Fruit fly (Drosophila melanogaster) whole organism, embryonic: ENCODE data around the gene beta4GalNAcTB.

ENCODE experiments used
- ATbp ChIP-seq: fragments of 200-800 bp; sonication (Bioruptor generic); optimal IDR thresholded peaks from 2 replicates; lab custom pipeline; 2017; ENCODE audit warnings: missing biosample characterization, mild to moderate bottlenecking, missing genetic modification characterization, missing genetic modification reagents
- Abd-B ChIP-seq: fragments of 200-800 bp; sonication (Bioruptor generic); optimal IDR thresholded peaks from 2 replicates; lab custom pipeline; 2018; ENCODE audit warnings: missing biosample characterization, mild to moderate bottlenecking, missing genetic modification characterization, moderate library complexity
- BtbVII ChIP-seq: fragments of 200-800 bp; sonication (Bioruptor generic); optimal IDR thresholded peaks from 3 replicates; lab custom pipeline; 2017; ENCODE audit warnings: missing biosample characterization, mild to moderate bottlenecking, missing genetic modification characterization
- C15 ChIP-seq: fragments of 200-800 bp; sonication (Bioruptor generic); IDR thresholded peaks from 3 replicates; pipeline ENCODE4 v1.3.6; 2022; ENCODE audit warnings: missing biosample characterization, missing genetic modification characterization
- CG10431 ChIP-seq: fragments of 200-800 bp; sonication (Bioruptor generic); optimal IDR thresholded peaks from 3 replicates; lab custom pipeline; 2018; ENCODE audit warnings: missing biosample characterization, mild to moderate bottlenecking, missing genetic modification characterization
- CG11093 ChIP-seq: fragments of 200-800 bp; sonication (Bioruptor generic); IDR thresholded peaks from 3 replicates; pipeline ENCODE4 v1.3.6; 2022; ENCODE audit warnings: missing biosample characterization, missing genetic modification characterization
- CG11398 ChIP-seq: fragments of 200-800 bp; sonication (Bioruptor generic); optimal IDR thresholded peaks from 2 replicates; lab custom pipeline; 2016; ENCODE audit warnings: missing biosample characterization, missing genetic modification characterization
- CG11456 ChIP-seq: fragments of 200-800 bp; sonication (Bioruptor generic); IDR thresholded peaks from 3 replicates; pipeline ENCODE4 v1.3.6; 2022; ENCODE audit warnings: missing biosample characterization, missing genetic modification characterization
- CG12299 ChIP-seq: fragments of 200-800 bp; sonication (Bioruptor generic); optimal IDR thresholded peaks from 2 replicates; lab custom pipeline; 2018; ENCODE audit warnings: missing biosample characterization, mild to moderate bottlenecking, missing genetic modification characterization
- CG13287 ChIP-seq: fragments of 200-800 bp; sonication (Bioruptor generic); IDR thresholded peaks from 2 replicates; pipeline ENCODE4 v1.3.6; 2022; ENCODE audit warnings: missing biosample characterization, missing genetic modification characterization; ENCODE audit not compliant: partially characterized antibody
- CG13296 ChIP-seq: fragments of 200-800 bp; sonication (Bioruptor generic); optimal IDR thresholded peaks from 3 replicates; lab custom pipeline; 2018; ENCODE audit warnings: missing biosample characterization, mild to moderate bottlenecking, missing genetic modification characterization
- CG18599 ChIP-seq: fragments of 200-800 bp; sonication (Bioruptor generic); optimal IDR thresholded peaks from 3 replicates; lab custom pipeline; 2017; ENCODE audit warnings: missing biosample characterization, missing genetic modification characterization, mild to moderate bottlenecking, moderate library complexity, missing genetic modification reagents
- CG2129 ChIP-seq: fragments of 200-800 bp; sonication (Bioruptor generic); IDR thresholded peaks from 2 replicates; pipeline ENCODE4 v1.3.6; 2022; ENCODE audit warnings: missing biosample characterization, missing genetic modification characterization; ENCODE audit not compliant: partially characterized antibody
- CG2712 ChIP-seq: fragments of 200-800 bp; optimal IDR thresholded peaks from 3 replicates; lab custom pipeline; 2019; ENCODE audit warnings: missing biosample characterization, mild to moderate bottlenecking, missing genetic modification characterization, moderate library complexity
- CG3065 ChIP-seq: fragments of 200-800 bp; sonication (Bioruptor generic); optimal IDR thresholded peaks from 2 replicates; lab custom pipeline; 2016; ENCODE audit warnings: missing biosample characterization, missing genetic modification characterization
- CG32532 ChIP-seq: fragments of 200-800 bp; sonication (Bioruptor generic); IDR thresholded peaks from 2 replicates; pipeline ENCODE4 v1.3.6; 2022; ENCODE audit warnings: missing biosample characterization, missing genetic modification characterization
- CG32767 ChIP-seq: fragments of 200-800 bp; sonication (Bioruptor generic); IDR thresholded peaks from 2 replicates; pipeline ENCODE4 v1.3.6; 2022; ENCODE audit warnings: missing biosample characterization, missing genetic modification characterization
- CG3995 ChIP-seq: fragments of 200-800 bp; sonication (Bioruptor generic); optimal IDR thresholded peaks from 3 replicates; lab custom pipeline; 2016; ENCODE audit warnings: missing biosample characterization, missing genetic modification characterization
- CG7987 ChIP-seq: fragments of 200-800 bp; sonication (Bioruptor generic); optimal IDR thresholded peaks from 2 replicates; lab custom pipeline; 2018; ENCODE audit warnings: missing biosample characterization, mild to moderate bottlenecking, missing genetic modification characterization, moderate library complexity
- CG8281 ChIP-seq: fragments of 200-800 bp; sonication (Bioruptor generic); optimal IDR thresholded peaks from 2 replicates; lab custom pipeline; 2018; ENCODE audit warnings: missing biosample characterization, mild to moderate bottlenecking, missing genetic modification characterization, moderate library complexity
- CG9609 ChIP-seq: fragments of 200-800 bp; sonication (Bioruptor generic); optimal IDR thresholded peaks from 3 replicates; lab custom pipeline; 2016; ENCODE audit warnings: missing biosample characterization, missing genetic modification characterization
- CoRest ChIP-seq: fragments of 200-800 bp; sonication (Bioruptor generic); optimal IDR thresholded peaks from 3 replicates; lab custom pipeline; 2018; ENCODE audit warnings: missing biosample characterization, mild to moderate bottlenecking, missing genetic modification characterization, moderate library complexity
- Dad ChIP-seq: fragments of 200-800 bp; sonication (Bioruptor generic); optimal IDR thresholded peaks from 3 replicates; lab custom pipeline; 2016; ENCODE audit warnings: missing biosample characterization, missing genetic modification characterization
- Doc2 ChIP-seq: fragments of 200-800 bp; sonication (Bioruptor generic); IDR thresholded peaks from 2 replicates; pipeline ENCODE4 v1.3.6; 2022; ENCODE audit warnings: missing biosample characterization, missing genetic modification characterization
- Dref ChIP-seq: fragments of 200-800 bp; sonication (Bioruptor generic); IDR thresholded peaks from 2 replicates; pipeline ENCODE4 v1.3.6; 2022; ENCODE audit warnings: missing biosample characterization, missing genetic modification characterization
- Mrtf ChIP-seq: fragments of 200-800 bp; sonication (Bioruptor generic); IDR thresholded peaks from 3 replicates; pipeline ENCODE4 v1.3.6; 2022; ENCODE audit warnings: missing biosample characterization, missing genetic modification characterization
- PHDP ChIP-seq: fragments of 200-800 bp; sonication (Bioruptor generic); optimal IDR thresholded peaks from 3 replicates; lab custom pipeline; 2018; ENCODE audit warnings: missing biosample characterization, mild to moderate bottlenecking, missing genetic modification characterization, moderate library complexity
- TFAM ChIP-seq: fragments of 200-800 bp; sonication (Bioruptor generic); optimal IDR thresholded peaks from 2 replicates; lab custom pipeline; 2017; ENCODE audit warnings: missing biosample characterization, missing genetic modification characterization, inconsistent platforms
- ara ChIP-seq: fragments of 200-800 bp; sonication (Bioruptor generic); IDR thresholded peaks from 2 replicates; pipeline ENCODE4 v1.3.6; 2022; ENCODE audit warnings: missing biosample characterization, missing genetic modification characterization
- bab2 ChIP-seq: fragments of 200-800 bp; sonication (Bioruptor generic); optimal IDR thresholded peaks from 2 replicates; lab custom pipeline; 2016; ENCODE audit warnings: missing biosample characterization, missing genetic modification characterization
- bcd ChIP-seq: fragments of 200-800 bp; sonication (Bioruptor generic); optimal IDR thresholded peaks from 2 replicates; lab custom pipeline; 2017; ENCODE audit warnings: missing biosample characterization, mild to moderate bottlenecking, missing genetic modification characterization
- cg ChIP-seq: fragments of 200-800 bp; sonication (Bioruptor generic); optimal IDR thresholded peaks from 3 replicates; lab custom pipeline; 2019; ENCODE audit warnings: missing biosample characterization, mild to moderate bottlenecking, missing genetic modification characterization, moderate library complexity
- ftz-f1 ChIP-seq: fragments of 200-800 bp; sonication (Bioruptor generic); optimal IDR thresholded peaks from 2 replicates; lab custom pipeline; 2016; ENCODE audit warnings: missing biosample characterization, missing genetic modification characterization
- gsb ChIP-seq: fragments of 200-800 bp; sonication (Bioruptor generic); IDR thresholded peaks from 2 replicates; pipeline ENCODE4 v1.3.6; 2022; ENCODE audit warnings: missing biosample characterization, missing genetic modification characterization
- hkb ChIP-seq, 2 experiments: fragments of 200-800 bp in 1 of 2; fragments of >200 bp in 1 of 2; sonication (Bioruptor generic) in 1 of 2; IDR thresholded peaks in 1 of 2; optimal IDR thresholded peaks in 1 of 2; 2 replicates each; pipeline versions ENCODE4 v1.3.6 to Lab custom; 2017 to 2022; ENCODE audit warnings: missing biosample characterization in 1 of 2, missing genetic modification characterization in 1 of 2
- inv ChIP-seq: fragments of 200-800 bp; sonication (Bioruptor generic); IDR thresholded peaks from 2 replicates; pipeline ENCODE4 v1.3.6; 2022; ENCODE audit warnings: missing biosample characterization, missing genetic modification characterization; ENCODE audit not compliant: partially characterized antibody
- kay ChIP-seq: fragments of 200-800 bp; sonication (Bioruptor generic); optimal IDR thresholded peaks from 2 replicates; lab custom pipeline; 2016; ENCODE audit warnings: missing biosample characterization, missing genetic modification characterization
- nerfin-2 ChIP-seq: fragments of 200-800 bp; sonication (Bioruptor generic); IDR thresholded peaks from 2 replicates; pipeline ENCODE4 v1.3.6; 2022; ENCODE audit warnings: missing biosample characterization, missing genetic modification characterization; ENCODE audit not compliant: partially characterized antibody
- otp ChIP-seq: fragments of 200-800 bp; sonication (Bioruptor generic); IDR thresholded peaks from 3 replicates; pipeline ENCODE4, ENCODE4 v1.3.6; 2022; ENCODE audit warnings: missing biosample characterization, missing genetic modification characterization
- peb ChIP-seq: fragments of 200-800 bp; sonication (Bioruptor generic); IDR thresholded peaks from 2 replicates; pipeline ENCODE4 v1.3.6; 2022; ENCODE audit warnings: missing biosample characterization, missing genetic modification characterization
- prd ChIP-seq, 3 experiments: fragments of >200 bp in 2 of 3; fragments of 200-800 bp in 1 of 3; sonication (Bioruptor generic) in 1 of 3; optimal IDR thresholded peaks in 2 of 3; IDR thresholded peaks in 1 of 3; 2 replicates in 2 of 3; 3 replicates in 1 of 3; pipeline versions ENCODE4 v1.3.6 to Lab custom; 2017 to 2022; ENCODE audit warnings: missing biosample characterization in 1 of 3, missing genetic modification characterization in 1 of 3
- sd ChIP-seq: fragments of 200-800 bp; sonication (Bioruptor generic); optimal IDR thresholded peaks from 3 replicates; lab custom pipeline; 2018; ENCODE audit warnings: missing biosample characterization, mild to moderate bottlenecking, missing genetic modification characterization, moderate library complexity
- sens ChIP-seq: fragments of 200-800 bp; sonication (Bioruptor generic); peaks from one replicate; lab custom pipeline; 2016; ENCODE audit warnings: missing biosample characterization, missing genetic modification characterization
- sisA ChIP-seq: fragments of 200-800 bp; sonication (Bioruptor generic); IDR thresholded peaks from 2 replicates; pipeline ENCODE4 v1.3.6; 2022; ENCODE audit warnings: missing biosample characterization, missing genetic modification characterization
- tna ChIP-seq: fragments of 200-800 bp; sonication (Bioruptor generic); IDR thresholded peaks from 2 replicates; pipeline ENCODE4 v1.3.6; 2022; ENCODE audit warnings: missing biosample characterization, missing genetic modification characterization; ENCODE audit not compliant: partially characterized antibody
- toy ChIP-seq: fragments of 200-800 bp; sonication (Bioruptor generic); IDR thresholded peaks from 2 replicates; pipeline ENCODE4 v1.3.6; 2022; ENCODE audit warnings: missing biosample characterization, missing genetic modification characterization
- vnd ChIP-seq: fragments of 200-800 bp; sonication (Bioruptor generic); IDR thresholded peaks from 3 replicates; pipeline ENCODE4 v1.3.6; 2022; ENCODE audit warnings: missing biosample characterization, missing genetic modification characterization; ENCODE audit not compliant: partially characterized antibody
- zf30C ChIP-seq: fragments of 200-800 bp; sonication (Bioruptor generic); optimal IDR thresholded peaks from 3 replicates; lab custom pipeline; 2018; ENCODE audit warnings: missing biosample characterization, mild to moderate bottlenecking, missing genetic modification characterization

Gene beta4GalNAcTB

DNA sequence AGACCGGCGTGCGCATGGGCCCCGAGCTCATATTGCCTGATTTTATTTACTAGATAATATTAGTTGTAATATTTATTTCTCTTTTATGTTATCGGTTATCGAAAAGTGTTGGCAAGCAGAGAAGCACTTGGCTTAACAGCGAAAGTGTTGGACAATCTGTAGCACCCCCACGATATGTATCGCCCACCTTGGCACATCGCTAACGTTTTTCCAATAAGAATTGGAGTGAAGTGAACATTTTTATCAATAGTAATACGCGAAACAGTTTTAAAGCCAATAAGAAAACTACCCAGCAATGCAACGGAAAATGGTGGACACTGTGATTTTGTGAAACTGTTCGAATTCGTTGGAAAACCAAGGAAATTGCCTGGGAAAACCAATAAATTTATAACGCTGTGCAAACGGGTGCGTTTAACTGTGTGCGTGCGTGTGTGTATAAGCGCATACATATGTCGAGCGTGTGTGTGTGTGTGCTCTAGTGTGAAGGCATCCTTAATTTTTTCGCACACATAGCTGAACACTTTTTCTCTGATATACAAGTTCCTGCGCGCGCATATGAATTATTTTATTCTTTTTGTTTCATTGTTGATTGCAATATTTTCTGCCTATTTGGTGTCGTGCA is 5.3 kb upstream of the beta4GalNAcTB start, which contains the start of the genes Slu7 and Pkc98E (continued):
- TF ChIP-seq Dad (GFP tag; lab: Kevin White, UChicago), result peak; percentile 58
- TF ChIP-seq PHDP (tag; lab: Kevin White, UChicago), result peak; percentile 32
- peak; percentile 82 for TF ChIP-seq tna (GFP tag; lab: Robert Waterston, UW)
- no peak for TF ChIP-seq hkb (optimal IDR thresholded peaks at IDR 0.05; lab: Kevin White, UChicago)
- no peak; the same call in 1 of the 2 replicates for TF ChIP-seq hkb (GFP tag; IDR thresholded peaks at IDR 0.05; lab: Robert Waterston, UW)
- no peak for TF ChIP-seq toy (GFP tag; lab: Robert Waterston, UW)
- peak; percentile 62 for TF ChIP-seq CG2129 (GFP tag; lab: Robert Waterston, UW)
- peak; percentile 88 for TF ChIP-seq Dref (GFP tag; lab: Robert Waterston, UW)
- TF ChIP-seq CG12299 (tag; lab: Kevin White, UChicago), result peak; percentile 22
- no peak for TF ChIP-seq ATbp (GFP tag; lab: Kevin White, UChicago)
- TF ChIP-seq ftz-f1 (GFP tag; lab: Kevin White, UChicago), result peak; percentile 78
- TF ChIP-seq CG3995 (GFP tag; lab: Kevin White, UChicago), result peak; percentile 47
- TF ChIP-seq otp (GFP tag; lab: Robert Waterston, UW), result 0 out of 3 replicates have a peak, but pooled peaks have one; percentile 17
- TF ChIP-seq CG11398, result peak; percentile 17
- TF ChIP-seq kay, result peak; percentile 17
- TF ChIP-seq sisA (GFP tag; lab: Robert Waterston, UW), result peak; percentile 60
- TF ChIP-seq CG11093, result no peak
- TF ChIP-seq CG32532, result peak; percentile 74; the same call in 1 of the 2 replicates
- TF ChIP-seq vnd (GFP tag; lab: Robert Waterston, UW), result peak; percentile 89
- TF ChIP-seq TFAM (GFP tag; lab: Kevin White, UChicago), result no peak
- peak; percentile 32; the same call in 1 of the 2 replicates for TF ChIP-seq ara
- TF ChIP-seq CG7987, result peak; percentile 75
- peak; percentile 74 for TF ChIP-seq CG11456 (GFP tag; lab: Robert Waterston, UW)
- TF ChIP-seq prd (optimal IDR thresholded peaks at IDR 0.05; lab: Kevin White, UChicago), result no peak
- TF ChIP-seq prd (GFP tag; IDR thresholded peaks at IDR 0.05; lab: Robert Waterston, UW), result peak; percentile 76
- no peak for TF ChIP-seq gsb (GFP tag; lab: Robert Waterston, UW)
- no peak for TF ChIP-seq CG10431 (GFP tag; lab: Kevin White, UChicago)
- TF ChIP-seq zf30C, result no peak
- TF ChIP-seq CG32767, result peak; percentile 10; the same call in 1 of the 2 replicates
- 0 out of 3 replicates have a peak, but pooled peaks have one; percentile 55 for TF ChIP-seq Mrtf (GFP tag; lab: Robert Waterston, UW)
- peak; percentile 44 for TF ChIP-seq CG2712 (tag; lab: Kevin White, UChicago)
- no peak for TF ChIP-seq CG8281
- peak; percentile 79 for TF ChIP-seq sens
- TF ChIP-seq CG9609 (GFP tag; lab: Kevin White, UChicago), result peak; percentile 71
- peak; percentile 95 for TF ChIP-seq cg (GFP tag; lab: Kevin White, UChicago)
- no peak for TF ChIP-seq CoRest (tag; lab: Kevin White, UChicago)
- TF ChIP-seq CG3065 (GFP tag; lab: Kevin White, UChicago), result no peak
- TF ChIP-seq CG13287 (GFP tag; lab: Robert Waterston, UW), result peak; percentile 89
- no peak for TF ChIP-seq C15
- TF ChIP-seq Abd-B, result peak; percentile 63
- no peak for TF ChIP-seq BtbVII (GFP tag; lab: Kevin White, UChicago)
- peak; percentile 80 for TF ChIP-seq nerfin-2 (GFP tag; lab: Robert Waterston, UW)
- TF ChIP-seq CG13296 (GFP tag; lab: Kevin White, UChicago), result peak; percentile 10
- peak; percentile 86 for TF ChIP-seq inv (GFP tag; lab: Robert Waterston, UW)
- peak; percentile 60 for TF ChIP-seq bab2
- TF ChIP-seq sd (tag; lab: Kevin White, UChicago), result peak; percentile 53
- TF ChIP-seq Doc2 (GFP tag; lab: Robert Waterston, UW), result no peak
- TF ChIP-seq bcd (GFP tag; lab: Kevin White, UChicago), result peak; percentile 70
- TF ChIP-seq CG18599 (GFP tag; lab: Kevin White, UChicago), result peak; percentile 68
- no peak for TF ChIP-seq peb
